Worm (Caenorhabditis elegans): Measurements from ENCODE around the gene dao-2.

DNA sequence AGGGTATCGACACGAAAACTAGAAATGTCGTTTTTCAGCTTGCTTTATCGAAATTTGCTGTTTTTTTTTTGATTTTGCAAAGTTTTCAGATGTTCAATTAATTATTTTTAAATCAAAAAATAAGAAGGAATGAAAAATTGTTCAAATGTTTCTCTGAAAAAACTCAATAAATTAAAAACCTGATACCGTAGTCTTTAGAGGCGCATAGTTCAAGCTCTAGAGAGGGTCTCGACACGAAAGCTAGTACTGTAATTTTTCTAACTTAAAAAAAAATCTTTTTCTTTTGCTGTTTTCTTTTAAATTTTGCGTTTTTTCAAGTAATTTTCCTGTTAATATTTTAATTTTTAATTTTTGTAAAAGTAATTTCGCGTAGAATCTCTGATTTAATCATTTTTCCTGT is 3.5 kb downstream of the dao-2 start:
- TF ChIP-seq tbx-2 (tag; optimal IDR thresholded peaks at IDR 0.05) (no peak), isw-1 (GFP tag; IDR thresholded peaks at IDR 0.05) (no peak), alr-1 (tag; optimal IDR thresholded peaks at IDR 0.05; ENCODE audit: borderline replicate concordance) (no peak), sox-4 (tag; optimal IDR thresholded peaks at IDR 0.05) (no peak), lin-35 (GFP tag; optimal IDR thresholded peaks at IDR 0.05) (no peak), nhr-77 (tag; optimal IDR thresholded peaks at IDR 0.05) (no peak), efl-3 (GFP tag; optimal IDR thresholded peaks at IDR 0.05) (no peak), nhr-20 (tag; optimal IDR thresholded peaks at IDR 0.05) (no peak), nhr-28 (tag; optimal IDR thresholded peaks at IDR 0.05) (no peak), Y116A8C.19 (tag; optimal IDR thresholded peaks at IDR 0.05; ENCODE audit: borderline replicate concordance) (no peak), dpl-1 (GFP tag; optimal IDR thresholded peaks at IDR 0.05) (no peak), sup-37 (GFP tag; optimal IDR thresholded peaks at IDR 0.05) (no peak), nhr-12 (tag; optimal IDR thresholded peaks at IDR 0.05) (no peak), ama-1 (optimal IDR thresholded peaks at IDR 0.05) (no peak)

Measured in whole organism, L1 larva.